Fruit fly (Drosophila melanogaster) whole organism, embryonic: ENCODE data around the gene Larp7.

Experiments
- B-H2 ChIP-seq: fragments of 200-800 bp; sonication (Bioruptor generic); optimal IDR thresholded peaks from 2 replicates; lab custom pipeline; 2018; ENCODE audit warnings: missing biosample characterization, mild to moderate bottlenecking, missing genetic modification characterization
- Bteb2 ChIP-seq: fragments of 200-800 bp; sonication (Bioruptor generic); optimal IDR thresholded peaks from 2 replicates; lab custom pipeline; 2016; ENCODE audit warnings: missing biosample characterization, missing genetic modification characterization
- C15 ChIP-seq: fragments of 200-800 bp; sonication (Bioruptor generic); IDR thresholded peaks from 3 replicates; pipeline ENCODE4 v1.3.6; 2022; ENCODE audit warnings: missing biosample characterization, missing genetic modification characterization
- CG10274 ChIP-seq: fragments of 200-800 bp; sonication (Bioruptor generic); optimal IDR thresholded peaks from 3 replicates; lab custom pipeline; 2017; ENCODE audit warnings: missing biosample characterization, mild to moderate bottlenecking, missing genetic modification characterization
- CG11093 ChIP-seq: fragments of 200-800 bp; sonication (Bioruptor generic); IDR thresholded peaks from 3 replicates; pipeline ENCODE4 v1.3.6; 2022; ENCODE audit warnings: missing biosample characterization, missing genetic modification characterization
- CG11560 ChIP-seq: fragments of 200-800 bp; sonication (Bioruptor generic); IDR thresholded peaks from 3 replicates; pipeline ENCODE4 v1.3.6; 2022; ENCODE audit warnings: missing biosample characterization, missing genetic modification characterization
- CG12219 ChIP-seq: fragments of 200-800 bp; sonication (Bioruptor generic); optimal IDR thresholded peaks from 3 replicates; lab custom pipeline; 2018; ENCODE audit warnings: missing biosample characterization, mild to moderate bottlenecking, missing genetic modification characterization
- CG12236 ChIP-seq: fragments of 200-800 bp; sonication (Bioruptor generic); optimal IDR thresholded peaks from 2 replicates; lab custom pipeline; 2016; ENCODE audit warnings: missing biosample characterization, missing genetic modification characterization
- CG1602 ChIP-seq: fragments of 200-800 bp; sonication (Bioruptor generic); optimal IDR thresholded peaks from 3 replicates; lab custom pipeline; 2016; ENCODE audit warnings: missing biosample characterization, missing genetic modification characterization
- CG1647 ChIP-seq: fragments of 200-800 bp; sonication (Bioruptor generic); optimal IDR thresholded peaks from 3 replicates; lab custom pipeline; 2016; ENCODE audit warnings: missing biosample characterization, missing genetic modification characterization
- CG17612 ChIP-seq: fragments of 200-800 bp; sonication (Bioruptor generic); IDR thresholded peaks from 2 replicates; pipeline ENCODE4 v1.3.6; 2022; ENCODE audit warnings: missing biosample characterization, missing genetic modification characterization
- CG17802 ChIP-seq: fragments of 200-800 bp; sonication (Bioruptor generic); optimal IDR thresholded peaks from 2 replicates; lab custom pipeline; 2018; ENCODE audit warnings: missing biosample characterization, mild to moderate bottlenecking, missing genetic modification characterization, moderate library complexity
- CG18011 ChIP-seq: fragments of 200-800 bp; sonication (Bioruptor generic); optimal IDR thresholded peaks from 2 replicates; lab custom pipeline; 2017; ENCODE audit warnings: missing biosample characterization, missing genetic modification characterization, mild to moderate bottlenecking, moderate library complexity, missing genotype
- CG2712 ChIP-seq: fragments of 200-800 bp; optimal IDR thresholded peaks from 3 replicates; lab custom pipeline; 2019; ENCODE audit warnings: missing biosample characterization, mild to moderate bottlenecking, missing genetic modification characterization, moderate library complexity
- CG3065 ChIP-seq: fragments of 200-800 bp; sonication (Bioruptor generic); optimal IDR thresholded peaks from 2 replicates; lab custom pipeline; 2016; ENCODE audit warnings: missing biosample characterization, missing genetic modification characterization
- CG33557 ChIP-seq: fragments of 200-800 bp; sonication (Bioruptor generic); optimal IDR thresholded peaks from 2 replicates; lab custom pipeline; 2019; ENCODE audit warnings: missing biosample characterization, mild to moderate bottlenecking, missing genetic modification characterization, moderate library complexity
- CG3995 ChIP-seq: fragments of 200-800 bp; sonication (Bioruptor generic); optimal IDR thresholded peaks from 3 replicates; lab custom pipeline; 2016; ENCODE audit warnings: missing biosample characterization, missing genetic modification characterization
- CG43689 ChIP-seq: fragments of 200-800 bp; sonication (Bioruptor generic); IDR thresholded peaks from 2 replicates; pipeline ENCODE4 v1.3.6; 2022; ENCODE audit warnings: missing biosample characterization, missing genetic modification characterization
- CG7357 ChIP-seq: fragments of 200-800 bp; sonication (Bioruptor generic); IDR thresholded peaks from 3 replicates; pipeline ENCODE4 v1.3.6; 2022; ENCODE audit warnings: missing biosample characterization, missing genetic modification characterization
- CG8089 ChIP-seq: fragments of 200-800 bp; sonication (Bioruptor generic); optimal IDR thresholded peaks from 3 replicates; lab custom pipeline; 2016; ENCODE audit warnings: missing biosample characterization, missing genetic modification characterization
- CG8281 ChIP-seq: fragments of 200-800 bp; sonication (Bioruptor generic); optimal IDR thresholded peaks from 2 replicates; lab custom pipeline; 2018; ENCODE audit warnings: missing biosample characterization, mild to moderate bottlenecking, missing genetic modification characterization, moderate library complexity
- CG9797 ChIP-seq: fragments of 200-800 bp; sonication (Bioruptor generic); optimal IDR thresholded peaks from 3 replicates; lab custom pipeline; 2018; ENCODE audit warnings: missing biosample characterization, mild to moderate bottlenecking, missing genetic modification characterization
- D19A ChIP-seq: fragments of 200-800 bp; optimal IDR thresholded peaks from 3 replicates; lab custom pipeline; 2019; ENCODE audit warnings: missing biosample characterization, mild to moderate bottlenecking, missing genetic modification characterization, moderate library complexity
- Dad ChIP-seq: fragments of 200-800 bp; sonication (Bioruptor generic); optimal IDR thresholded peaks from 3 replicates; lab custom pipeline; 2016; ENCODE audit warnings: missing biosample characterization, missing genetic modification characterization
- ERR ChIP-seq: fragments of 200-800 bp; sonication (Bioruptor generic); optimal IDR thresholded peaks from 2 replicates; lab custom pipeline; 2016; ENCODE audit warnings: missing biosample characterization, missing genetic modification characterization
- Eip74EF ChIP-seq, 2 experiments: fragments of 200-800 bp in 1 of 2; fragments of >200 bp in 1 of 2; sonication (Bioruptor generic) in 1 of 2; optimal IDR thresholded peaks; 2 replicates each; lab custom pipeline; 2017 to 2019; ENCODE audit warnings: missing biosample characterization in 2 of 2, missing genetic modification characterization in 2 of 2, mild to moderate bottlenecking in 1 of 2, moderate library complexity in 1 of 2
- Fer3 ChIP-seq: fragments of 200-800 bp; sonication (Bioruptor generic); optimal IDR thresholded peaks from 2 replicates; lab custom pipeline; 2018; ENCODE audit warnings: missing biosample characterization, mild to moderate bottlenecking, missing genetic modification characterization, moderate library complexity
- HHEX ChIP-seq: fragments of 200-800 bp; sonication (Bioruptor generic); optimal IDR thresholded peaks from 3 replicates; lab custom pipeline; 2017; ENCODE audit warnings: missing biosample characterization, mild to moderate bottlenecking, missing genetic modification characterization, missing genetic modification reagents
- Hmx ChIP-seq: fragments of 200-800 bp; sonication (Bioruptor generic); optimal IDR thresholded peaks from 2 replicates; lab custom pipeline; 2016; ENCODE audit warnings: missing biosample characterization, missing genetic modification characterization
- Hr51 ChIP-seq, 2 experiments: fragments of 200-800 bp; sonication (Bioruptor generic); optimal IDR thresholded peaks; 2 replicates in 1 of 2; 3 replicates in 1 of 2; lab custom pipeline; 2016 to 2018; ENCODE audit warnings: missing biosample characterization in 2 of 2, missing genetic modification characterization in 2 of 2, mild to moderate bottlenecking in 1 of 2, moderate library complexity in 1 of 2
- Poxn ChIP-seq: fragments of 200-800 bp; sonication (Bioruptor generic); IDR thresholded peaks from 2 replicates; pipeline ENCODE4 v1.3.6; 2022; ENCODE audit warnings: missing biosample characterization, missing genetic modification characterization
- Tbp ChIP-seq: fragments of >200 bp; optimal IDR thresholded peaks from 2 replicates; lab custom pipeline; 2018; ENCODE audit warnings: missing biosample characterization, missing genetic modification characterization
- Trl ChIP-seq, 3 experiments: fragments of >200 bp in 2 of 3; fragments of 200-800 bp in 1 of 3; sonication (Bioruptor generic) in 1 of 3; optimal IDR thresholded peaks; 2 replicates in 1 of 3; 3 replicates in 2 of 3; lab custom pipeline; 2016 to 2017; ENCODE audit warnings: missing biosample characterization in 1 of 3, missing genetic modification characterization in 1 of 3
- YL-1 ChIP-seq: fragments of 200-800 bp; sonication (Bioruptor generic); optimal IDR thresholded peaks from 3 replicates; lab custom pipeline; 2017; ENCODE audit warnings: missing biosample characterization, mild to moderate bottlenecking, missing genetic modification characterization
- ab ChIP-seq: fragments of 200-800 bp; sonication (Bioruptor generic); optimal IDR thresholded peaks from 2 replicates; lab custom pipeline; 2016; ENCODE audit warnings: missing biosample characterization, missing genetic modification characterization
- cg ChIP-seq: fragments of 200-800 bp; sonication (Bioruptor generic); optimal IDR thresholded peaks from 3 replicates; lab custom pipeline; 2019; ENCODE audit warnings: missing biosample characterization, mild to moderate bottlenecking, missing genetic modification characterization, moderate library complexity
- dmrt99B ChIP-seq: fragments of 200-800 bp; sonication (Bioruptor generic); optimal IDR thresholded peaks from 2 replicates; lab custom pipeline; 2018; ENCODE audit warnings: missing biosample characterization, mild to moderate bottlenecking, missing genetic modification characterization, moderate library complexity
- eyg ChIP-seq: fragments of 200-800 bp; sonication (Bioruptor generic); optimal IDR thresholded peaks from 3 replicates; lab custom pipeline; 2016; ENCODE audit warnings: missing biosample characterization, missing genetic modification characterization
- jing ChIP-seq: fragments of 200-800 bp; sonication (Bioruptor generic); optimal IDR thresholded peaks from 2 replicates; lab custom pipeline; 2018; ENCODE audit warnings: missing biosample characterization, mild to moderate bottlenecking, missing genetic modification characterization
- kay ChIP-seq: fragments of 200-800 bp; sonication (Bioruptor generic); optimal IDR thresholded peaks from 2 replicates; lab custom pipeline; 2016; ENCODE audit warnings: missing biosample characterization, missing genetic modification characterization
- oc ChIP-seq: fragments of 200-800 bp; sonication (Bioruptor generic); optimal IDR thresholded peaks from 2 replicates; lab custom pipeline; 2018; ENCODE audit warnings: missing biosample characterization, mild to moderate bottlenecking, missing genetic modification characterization, moderate library complexity
- otp ChIP-seq: fragments of 200-800 bp; sonication (Bioruptor generic); IDR thresholded peaks from 3 replicates; pipeline ENCODE4, ENCODE4 v1.3.6; 2022; ENCODE audit warnings: missing biosample characterization, missing genetic modification characterization
- pfk ChIP-seq: fragments of 200-800 bp; sonication (Bioruptor generic); optimal IDR thresholded peaks from 2 replicates; lab custom pipeline; 2018; ENCODE audit warnings: missing biosample characterization, mild to moderate bottlenecking, missing genetic modification characterization, moderate library complexity
- run ChIP-seq: fragments of 200-800 bp; sonication (Bioruptor generic); optimal IDR thresholded peaks from 3 replicates; lab custom pipeline; 2018; ENCODE audit warnings: missing biosample characterization, mild to moderate bottlenecking, missing genetic modification characterization
- sima ChIP-seq: fragments of 200-800 bp; sonication (Bioruptor generic); optimal IDR thresholded peaks from 2 replicates; lab custom pipeline; 2016; ENCODE audit warnings: missing biosample characterization, missing genetic modification characterization
- so ChIP-seq: fragments of 200-800 bp; sonication (Bioruptor generic); IDR thresholded peaks from 3 replicates; pipeline ENCODE4 v1.3.6; 2022; ENCODE audit warnings: missing biosample characterization, missing genetic modification characterization
- tap ChIP-seq: fragments of 200-800 bp; optimal IDR thresholded peaks from 3 replicates; lab custom pipeline; 2019; ENCODE audit warnings: missing biosample characterization, mild to moderate bottlenecking, missing genetic modification characterization, moderate library complexity
- tgo ChIP-seq: fragments of 200-800 bp; sonication (Bioruptor generic); IDR thresholded peaks from 3 replicates; pipeline ENCODE4 v1.3.6; 2022; ENCODE audit warnings: missing biosample characterization, missing genetic modification characterization
- toy ChIP-seq: fragments of 200-800 bp; sonication (Bioruptor generic); IDR thresholded peaks from 2 replicates; pipeline ENCODE4 v1.3.6; 2022; ENCODE audit warnings: missing biosample characterization, missing genetic modification characterization
- vvl ChIP-seq: fragments of 200-800 bp; sonication (Bioruptor generic); IDR thresholded peaks from 2 replicates; pipeline ENCODE4 v1.3.6; 2022; ENCODE audit warnings: missing biosample characterization, missing genetic modification characterization

Larp7 gene

dm6 chrX:9196362-9196761 is 47.3 kb upstream of the Larp7 start, which contains the start of gene CG12118 (continued):
- TF ChIP-seq Eip74EF (GFP tag; optimal IDR thresholded peaks at IDR 0.05; lab: Kevin White, UChicago): peak in 1 of 2 experiments; percentile 54
- peak; percentile 59 for TF ChIP-seq CG3065 (GFP tag; lab: Kevin White, UChicago)
- no peak for TF ChIP-seq ab (GFP tag; lab: Kevin White, UChicago)
- TF ChIP-seq CG43689 (GFP tag; lab: Robert Waterston, UW): peak; percentile 45; the same call in 1 of the 2 replicates
- peak; percentile 91 for TF ChIP-seq vvl (GFP tag; lab: Robert Waterston, UW)
- no peak for TF ChIP-seq toy (GFP tag; lab: Robert Waterston, UW)
- TF ChIP-seq CG7357 (GFP tag; lab: Robert Waterston, UW): 0 out of 3 replicates have a peak, but pooled peaks have one; percentile 10
- no peak for TF ChIP-seq ERR
- TF ChIP-seq Poxn (GFP tag; lab: Robert Waterston, UW): peak; percentile 32; the same call in 1 of the 2 replicates
- TF ChIP-seq cg (GFP tag; lab: Kevin White, UChicago): no peak
- TF ChIP-seq YL-1 (GFP tag; lab: Kevin White, UChicago): peak; percentile 44
- peak; percentile 83 for TF ChIP-seq CG1602 (GFP tag; lab: Kevin White, UChicago)
- peak; percentile 19 for TF ChIP-seq HHEX (GFP tag; lab: Kevin White, UChicago)
- TF ChIP-seq CG12219: no peak
- TF ChIP-seq CG1647: no peak
- no peak for TF ChIP-seq Hmx
- TF ChIP-seq CG3995 (GFP tag; lab: Kevin White, UChicago): peak; percentile 21
- TF ChIP-seq CG12236 (GFP tag; lab: Kevin White, UChicago): no peak
- TF ChIP-seq Dad (GFP tag; lab: Kevin White, UChicago): no peak
- peak; percentile 2 for TF ChIP-seq CG8281 (tag; lab: Kevin White, UChicago)
- TF ChIP-seq Tbp (GFP tag; lab: Kevin White, UChicago): no peak
- TF ChIP-seq CG18011 (GFP tag; lab: Kevin White, UChicago): peak; percentile 62
- peak; percentile 75 for TF ChIP-seq Fer3 (tag; lab: Kevin White, UChicago)
- TF ChIP-seq D19A (tag; lab: Kevin White, UChicago): peak; percentile 63
- TF ChIP-seq CG10274 (GFP tag; lab: Kevin White, UChicago): no peak
- peak; percentile 73 for TF ChIP-seq dmrt99B
- no peak for TF ChIP-seq eyg
- peak; percentile 79 for TF ChIP-seq tgo (GFP tag; lab: Robert Waterston, UW)
- TF ChIP-seq CG9797 (GFP tag; lab: Kevin White, UChicago): peak; percentile 2
- TF ChIP-seq oc (tag; lab: Kevin White, UChicago): peak; percentile 54
- TF ChIP-seq sima (GFP tag; lab: Kevin White, UChicago): no peak
- TF ChIP-seq tap (tag; lab: Kevin White, UChicago): peak; percentile 38
- no peak for TF ChIP-seq CG8089 (GFP tag; lab: Kevin White, UChicago)
- TF ChIP-seq CG11093 (GFP tag; lab: Robert Waterston, UW): peak; percentile 74
- TF ChIP-seq run: no peak
- peak; percentile 73; the same call in 2 of the 3 replicates for TF ChIP-seq otp
- TF ChIP-seq Bteb2: peak; percentile 76
- no peak for TF ChIP-seq pfk (GFP tag; lab: Kevin White, UChicago)
- TF ChIP-seq CG17612 (GFP tag; lab: Robert Waterston, UW): peak; percentile 65
- peak; percentile 25 for TF ChIP-seq CG17802 (tag; lab: Kevin White, UChicago)
- peak; percentile 62 for TF ChIP-seq kay (GFP tag; lab: Kevin White, UChicago)
- peak; percentile 56; the same call in 1 of the 3 replicates for TF ChIP-seq so
- peak; percentile 81 for TF ChIP-seq B-H2 (GFP tag; lab: Kevin White, UChicago)
- TF ChIP-seq Hr51 (GFP tag; optimal IDR thresholded peaks at IDR 0.05; lab: Kevin White, UChicago): peak; percentile 53 to 80
- TF ChIP-seq jing (GFP tag; lab: Kevin White, UChicago): no peak
- peak; percentile 55; the same call in 1 of the 3 replicates for TF ChIP-seq CG11560
- TF ChIP-seq CG2712 (tag; lab: Kevin White, UChicago): peak; percentile 85
- TF ChIP-seq C15 (GFP tag; lab: Robert Waterston, UW): peak; percentile 61; the same call in 1 of the 3 replicates
- peak; percentile 64 for TF ChIP-seq CG33557
- TF ChIP-seq Trl (optimal IDR thresholded peaks at IDR 0.05; lab: Kevin White, UChicago): no peak
- TF ChIP-seq Trl (GFP tag; optimal IDR thresholded peaks at IDR 0.05; lab: Kevin White, UChicago): peak; percentile 55
